Worm (Caenorhabditis elegans): ENCODE results near the gene C45H4.21.

The C45H4.21 gene

ce11 chrV:2185486-2185885, 36.2 kb upstream of the C45H4.21 start:
- TF ChIP-seq snpc-4 (tag; optimal IDR thresholded peaks at IDR 0.05) (no peak), fos-1 (tag; optimal IDR thresholded peaks at IDR 0.05) (no peak)

DNA sequence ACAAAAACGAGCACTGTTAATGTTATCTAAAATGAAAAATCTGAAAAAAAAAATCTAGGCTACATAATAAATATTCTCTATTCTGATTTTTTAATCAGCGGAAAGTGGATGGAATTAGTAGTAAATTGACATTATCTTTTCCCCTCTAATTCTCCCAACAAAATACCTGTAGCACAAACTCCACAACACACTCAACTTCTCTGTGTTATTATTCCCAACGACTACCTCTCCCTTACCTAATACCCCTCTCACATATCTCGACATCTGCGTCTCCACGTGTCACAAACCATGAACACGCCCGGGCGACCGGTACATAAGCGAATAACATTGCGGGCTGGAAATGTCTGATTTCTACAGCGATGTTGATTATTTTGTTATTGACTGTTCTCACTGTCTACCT, 33.8 kb upstream of the C45H4.21 start, which contains the start of gene cyp-33C2:
TSS of gene cyp-33C2 (plus strand) at position 327 of the 400 bp plus-strand sequence.
- TF ChIP-seq nhr-129 (tag; optimal IDR thresholded peaks at IDR 0.05) (no peak), nhr-11 (tag; optimal IDR thresholded peaks at IDR 0.05) (no peak), lin-13 (GFP tag; optimal IDR thresholded peaks at IDR 0.05) (no peak), zag-1 (tag; optimal IDR thresholded peaks at IDR 0.05) (no peak)

ce11 chrV:2181738-2182137, 32.4 kb upstream of the C45H4.21 start, which contains the start of gene srbc-16:
srbc-16 (plus strand) TSS chrV:2182038.
- TF ChIP-seq gmeb-1 (tag; optimal IDR thresholded peaks at IDR 0.05): no peak
- TF ChIP-seq ztf-4 (tag; optimal IDR thresholded peaks at IDR 0.05): no peak
- no peak for TF ChIP-seq lsy-2 (tag; optimal IDR thresholded peaks at IDR 0.05)
- TF ChIP-seq lin-39 (tag; optimal IDR thresholded peaks at IDR 0.05): no peak
- no peak for TF ChIP-seq lin-11 (tag; optimal IDR thresholded peaks at IDR 0.05)
- TF ChIP-seq unc-55 (GFP tag; optimal IDR thresholded peaks at IDR 0.05): no peak
- TF ChIP-seq nhr-77 (tag; optimal IDR thresholded peaks at IDR 0.05): no peak
- TF ChIP-seq C34F6.9 (tag; optimal IDR thresholded peaks at IDR 0.05): no peak
- TF ChIP-seq ZK546.5 (tag; optimal IDR thresholded peaks at IDR 0.05): no peak
- TF ChIP-seq alr-1 (tag; optimal IDR thresholded peaks at IDR 0.05): no peak
- no peak for TF ChIP-seq F13H6.1 (tag; optimal IDR thresholded peaks at IDR 0.05)
- TF ChIP-seq peb-1 (tag; optimal IDR thresholded peaks at IDR 0.05): no peak
- TF ChIP-seq nhr-11 (tag; optimal IDR thresholded peaks at IDR 0.05): no peak
- no peak for TF ChIP-seq sem-4 (tag; optimal IDR thresholded peaks at IDR 0.05)
- TF ChIP-seq zag-1 (tag; optimal IDR thresholded peaks at IDR 0.05): no peak

DNA sequence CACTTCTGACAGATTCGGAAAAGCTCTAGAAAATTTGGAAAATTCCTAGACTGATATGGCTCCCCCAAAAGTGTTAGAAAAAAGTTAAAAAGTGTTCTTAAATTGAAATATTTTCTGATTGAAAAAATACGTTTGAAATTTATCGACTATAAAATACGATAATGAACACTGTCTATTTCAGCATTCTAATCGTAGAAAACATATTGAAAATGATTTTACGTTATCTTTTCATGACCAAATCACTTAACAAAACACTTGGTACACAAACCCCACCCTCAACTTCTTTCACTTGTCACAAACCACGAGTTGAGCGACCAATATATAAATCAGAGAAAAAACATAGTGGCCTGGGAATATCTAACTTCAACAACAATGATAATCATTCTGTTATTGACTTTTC, 29.9 kb upstream of the C45H4.21 start, which contains the start of gene cyp-33C1:
TSS of gene cyp-33C1 (plus strand) at position 301 of the 400 bp plus-strand sequence.
- TF ChIP-seq unc-55 (GFP tag; optimal IDR thresholded peaks at IDR 0.05) (no peak), nhr-77 (tag; optimal IDR thresholded peaks at IDR 0.05) (no peak), nhr-25 (tag; optimal IDR thresholded peaks at IDR 0.05) (no peak), skn-1 (tag; optimal IDR thresholded peaks at IDR 0.05) (no peak), ceh-16 (tag; optimal IDR thresholded peaks at IDR 0.05) (no peak), nhr-237 (tag; optimal IDR thresholded peaks at IDR 0.05) (no peak), nhr-12 (tag; optimal IDR thresholded peaks at IDR 0.05) (no peak), sem-4 (tag; optimal IDR thresholded peaks at IDR 0.05) (no peak), zag-1 (tag; optimal IDR thresholded peaks at IDR 0.05) (no peak), alr-1 (tag; optimal IDR thresholded peaks at IDR 0.05) (no peak), blmp-1 (tag; optimal IDR thresholded peaks at IDR 0.05; ENCODE audit: insufficient read depth) (no peak), crh-2 (tag; optimal IDR thresholded peaks at IDR 0.05) (no peak), sma-3 (GFP tag; optimal IDR thresholded peaks at IDR 0.05) (no peak), elt-1 (tag; optimal IDR thresholded peaks at IDR 0.05) (no peak), ama-1 (optimal IDR thresholded peaks at IDR 0.05) (no peak)

DNA sequence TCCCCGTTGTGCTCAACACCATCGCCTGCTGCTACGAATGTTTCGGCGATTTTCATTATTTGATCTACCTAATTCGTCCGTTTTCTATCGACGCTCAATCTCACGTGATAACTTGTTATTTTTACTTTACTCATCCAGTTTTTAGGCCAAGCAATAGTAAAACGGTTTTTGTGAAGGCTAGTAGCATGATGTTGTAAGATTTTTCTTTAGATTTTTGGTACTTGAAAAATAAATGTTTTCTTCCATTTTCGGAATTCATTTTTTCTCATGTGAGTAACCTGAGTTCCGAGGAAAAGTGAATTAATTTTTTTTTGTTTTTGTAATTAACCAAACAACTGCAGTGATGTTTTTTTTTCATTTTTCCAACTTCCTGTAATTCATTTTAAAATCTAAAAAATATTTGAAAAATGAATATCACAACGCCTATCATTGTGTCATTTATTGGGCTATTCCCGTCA, 28.0 kb upstream of the C45H4.21 start, which contains the start of gene srbc-17:
TSS of gene srbc-17 (plus strand) at position 408 of the 458 bp plus-strand sequence.
- TF ChIP-seq peb-1 (tag; optimal IDR thresholded peaks at IDR 0.05) (no peak), nhr-23 (tag; optimal IDR thresholded peaks at IDR 0.05) (no peak), sem-4 (tag; optimal IDR thresholded peaks at IDR 0.05) (no peak), elt-1 (tag; optimal IDR thresholded peaks at IDR 0.05) (no peak), F13H6.1 (tag; optimal IDR thresholded peaks at IDR 0.05) (no peak), ceh-82 (tag; optimal IDR thresholded peaks at IDR 0.05) (no peak), C34F6.9 (tag; optimal IDR thresholded peaks at IDR 0.05) (no peak), mab-5 (tag; optimal IDR thresholded peaks at IDR 0.05) (no peak), ztf-1 (GFP tag; conservative IDR thresholded peaks at IDR 0.05) (no peak), ama-1 (optimal IDR thresholded peaks at IDR 0.05) (no peak), dmd-4 (tag; optimal IDR thresholded peaks at IDR 0.05) (no peak)

ce11 chrV:2175242-2175641, 25.9 kb upstream of the C45H4.21 start, which contains the start of gene C45H4.18:
C45H4.18 (plus strand) TSS chrV:2175542.
- TF ChIP-seq sma-3 (GFP tag; optimal IDR thresholded peaks at IDR 0.05) (no peak), sem-4 (tag; optimal IDR thresholded peaks at IDR 0.05) (no peak), ceh-82 (tag; optimal IDR thresholded peaks at IDR 0.05) (no peak), nhr-237 (tag; optimal IDR thresholded peaks at IDR 0.05) (no peak), F13H6.1 (tag; optimal IDR thresholded peaks at IDR 0.05) (no peak), peb-1 (tag; optimal IDR thresholded peaks at IDR 0.05) (no peak), zag-1 (tag; optimal IDR thresholded peaks at IDR 0.05) (no peak), mbf-1 (tag; optimal IDR thresholded peaks at IDR 0.05) (no peak), lin-11 (tag; optimal IDR thresholded peaks at IDR 0.05) (no peak), sma-9 (GFP tag; optimal IDR thresholded peaks at IDR 0.05) (no peak), sma-9 (tag; optimal IDR thresholded peaks at IDR 0.05) (no peak), R02D3.7 (tag; optimal IDR thresholded peaks at IDR 0.05) (no peak), elt-1 (tag; optimal IDR thresholded peaks at IDR 0.05) (no peak), nhr-21 (tag; optimal IDR thresholded peaks at IDR 0.05) (no peak), lin-13 (GFP tag; optimal IDR thresholded peaks at IDR 0.05) (no peak), unc-55 (GFP tag; optimal IDR thresholded peaks at IDR 0.05) (no peak), nhr-12 (tag; optimal IDR thresholded peaks at IDR 0.05) (no peak), nhr-129 (tag; optimal IDR thresholded peaks at IDR 0.05) (no peak), ztf-1 (GFP tag; conservative IDR thresholded peaks at IDR 0.05) (no peak)
